Worm (Caenorhabditis elegans) whole organism, L4 larva: ENCODE data around the gene F09E10.7.

Experiments used
- ceh-62 ChIP-seq: sonication (generic microtip); optimal IDR thresholded peaks from 2 replicates; lab custom pipeline; 2017; ENCODE audit warnings: missing biosample characterization, missing genetic modification characterization
- nhr-10 ChIP-seq: fragments of 150-350 bp; optimal IDR thresholded peaks from 2 replicates; lab custom pipeline; 2014; ENCODE audit warnings: missing biosample characterization, missing genetic modification characterization
- nhr-11 ChIP-seq: fragments of 150-350 bp; optimal IDR thresholded peaks from 2 replicates; lab custom pipeline; 2014; ENCODE audit warnings: missing biosample characterization, missing genetic modification characterization
- nhr-237 ChIP-seq: sonication (generic microtip); optimal IDR thresholded peaks from 2 replicates; lab custom pipeline; 2017; ENCODE audit warnings: missing biosample characterization, missing genetic modification characterization
- nhr-48 ChIP-seq: sonication (generic microtip); optimal IDR thresholded peaks from 2 replicates; lab custom pipeline; 2016; ENCODE audit warnings: mild to moderate bottlenecking, missing genetic modification characterization, missing compliant biosample characterization

ce11 chrX:1497581-1497980 lies 4.1 kb downstream of the F09E10.7 start, which contains the start of gene F09E10.6:
- TF ChIP-seq nhr-11: no peak
- TF ChIP-seq nhr-48: no peak
- no peak for TF ChIP-seq ceh-62 (tag; lab: Kevin White, UChicago)
- TF ChIP-seq nhr-10 (tag; lab: Kevin White, UChicago): no peak
- no peak for TF ChIP-seq nhr-237 (tag; lab: Kevin White, UChicago)
